Worm (Caenorhabditis elegans): ENCODE results near the gene K12H6.6.
A peak's percentile ranks its signal among the peaks of the same experiment; 100 is the strongest.

K12H6.6 gene

ce11 chrII:2859315-2859714 lies 28.3 kb upstream of the K12H6.6 start:
- TF ChIP-seq jun-1 (tag; optimal IDR thresholded peaks at IDR 0.05): no peak
- no peak for TF ChIP-seq egl-27 (tag; optimal IDR thresholded peaks at IDR 0.05)

- no peak for TF ChIP-seq ceh-28 (tag; optimal IDR thresholded peaks at IDR 0.05)
- TF ChIP-seq jun-1 (tag; optimal IDR thresholded peaks at IDR 0.05): no peak
- TF ChIP-seq zag-1 (tag; optimal IDR thresholded peaks at IDR 0.05): no peak
- no peak for TF ChIP-seq nhr-76 (tag; optimal IDR thresholded peaks at IDR 0.05)
- TF ChIP-seq aly-2 (tag; optimal IDR thresholded peaks at IDR 0.05): no peak
- TF ChIP-seq ceh-9 (tag; optimal IDR thresholded peaks at IDR 0.05): no peak
Measured at ce11 chrII:2858851-2859250, 27.8 kb upstream of the K12H6.6 start.

DNA sequence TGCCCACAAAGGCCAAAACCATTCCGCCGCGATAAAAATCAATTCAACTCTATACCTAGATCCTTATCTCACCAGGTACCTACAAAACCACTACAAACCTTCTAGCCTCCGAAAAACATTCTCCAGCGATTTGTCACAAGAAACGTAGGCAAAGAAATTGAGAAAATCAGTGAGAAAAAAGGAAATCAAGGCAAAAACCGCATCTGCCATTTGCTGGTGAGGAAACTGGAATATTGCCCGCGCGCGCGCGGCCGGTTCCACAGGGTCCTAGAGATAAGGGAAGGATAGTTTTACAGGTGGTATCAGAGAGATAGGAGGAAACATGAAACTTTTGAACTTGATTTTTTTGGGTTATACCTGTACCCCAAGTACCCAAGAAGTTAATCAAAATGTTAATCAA lies 26.5 kb upstream of the K12H6.6 start:
- TF ChIP-seq elt-3 (tag; optimal IDR thresholded peaks at IDR 0.05) (peak in 2 of 3 experiments; percentile 70 to 95), nhr-25 (tag; optimal IDR thresholded peaks at IDR 0.05) (peak; percentile 49), elt-1 (tag; optimal IDR thresholded peaks at IDR 0.05) (peak; percentile 81), nhr-43 (tag; optimal IDR thresholded peaks at IDR 0.05; ENCODE audit: poor library complexity, severe bottlenecking) (peak; percentile 63), unc-39 (tag; optimal IDR thresholded peaks at IDR 0.05) (no peak)

ce11 chrII:2856114-2856513 lies 25.1 kb upstream of the K12H6.6 start:
- no peak for TF ChIP-seq ceh-9 (tag; optimal IDR thresholded peaks at IDR 0.05)
- no peak for TF ChIP-seq pqm-1 (tag; optimal IDR thresholded peaks at IDR 0.05)
- no peak for TF ChIP-seq ama-1 (optimal IDR thresholded peaks at IDR 0.05)
- TF ChIP-seq mml-1 (tag; optimal IDR thresholded peaks at IDR 0.05): no peak
- TF ChIP-seq nhr-43 (tag; optimal IDR thresholded peaks at IDR 0.05; ENCODE audit: poor library complexity, severe bottlenecking): peak; percentile 22
- no peak for TF ChIP-seq fkh-2 (tag; optimal IDR thresholded peaks at IDR 0.05)
- TF ChIP-seq lin-15B (tag; optimal IDR thresholded peaks at IDR 0.05): no peak
- TF ChIP-seq R02D3.7 (tag; optimal IDR thresholded peaks at IDR 0.05): no peak
- peak in 1 of 3 experiments; percentile 9 for TF ChIP-seq elt-3 (tag; optimal IDR thresholded peaks at IDR 0.05)
- no peak for TF ChIP-seq nhr-77 (tag; optimal IDR thresholded peaks at IDR 0.05)
- no peak for TF ChIP-seq sea-2 (GFP tag; optimal IDR thresholded peaks at IDR 0.05)
- TF ChIP-seq nfya-1 (tag; optimal IDR thresholded peaks at IDR 0.05; ENCODE audit: insufficient read depth): no peak
- no peak for TF ChIP-seq fkh-10 (GFP tag; optimal IDR thresholded peaks at IDR 0.05)
- TF ChIP-seq zag-1 (tag; optimal IDR thresholded peaks at IDR 0.05): no peak
- TF ChIP-seq nhr-25 (tag; optimal IDR thresholded peaks at IDR 0.05): no peak
- peak; percentile 13 for TF ChIP-seq nhr-23 (tag; optimal IDR thresholded peaks at IDR 0.05)
- no peak for TF ChIP-seq ceh-16 (tag; optimal IDR thresholded peaks at IDR 0.05)
- no peak for TF ChIP-seq eor-1 (tag; optimal IDR thresholded peaks at IDR 0.05)

DNA sequence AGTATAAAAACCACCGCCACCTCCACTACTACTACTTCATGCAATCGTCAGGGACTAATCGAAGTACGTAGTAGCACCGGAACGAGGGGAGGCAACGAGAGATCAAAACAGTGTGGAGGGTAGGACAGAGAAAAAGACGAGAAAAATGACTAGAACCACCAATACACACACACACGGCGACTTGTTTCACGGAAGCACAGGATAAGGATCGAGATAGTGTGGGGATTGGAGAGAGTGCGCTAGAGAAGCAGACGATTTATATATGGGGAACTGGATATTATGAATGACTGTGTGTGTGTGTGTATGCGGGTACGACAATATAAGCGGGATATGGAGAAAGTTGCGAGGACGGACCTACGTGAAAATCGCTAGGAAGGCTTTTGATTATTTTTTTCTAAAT lies 23.8 kb upstream of the K12H6.6 start:
- TF ChIP-seq mdl-1 (tag; optimal IDR thresholded peaks at IDR 0.05): no peak
- no peak for TF ChIP-seq ztf-11 (tag; optimal IDR thresholded peaks at IDR 0.05)
- peak; percentile 58 for TF ChIP-seq nhr-43 (tag; optimal IDR thresholded peaks at IDR 0.05; ENCODE audit: poor library complexity, severe bottlenecking)
- no peak for TF ChIP-seq lin-39 (tag; optimal IDR thresholded peaks at IDR 0.05)
- TF ChIP-seq ceh-28 (tag; optimal IDR thresholded peaks at IDR 0.05): no peak
- TF ChIP-seq aly-2 (tag; optimal IDR thresholded peaks at IDR 0.05): no peak
- no peak for TF ChIP-seq elt-3 (tag; optimal IDR thresholded peaks at IDR 0.05)
- no peak for TF ChIP-seq ceh-9 (tag; optimal IDR thresholded peaks at IDR 0.05)
- no peak for TF ChIP-seq mml-1 (tag; optimal IDR thresholded peaks at IDR 0.05)
- no peak for TF ChIP-seq ZK546.5 (tag; optimal IDR thresholded peaks at IDR 0.05)
- peak; percentile 14 for TF ChIP-seq hmg-11 (tag; optimal IDR thresholded peaks at IDR 0.05)
- peak; percentile 54 for TF ChIP-seq nhr-25 (tag; optimal IDR thresholded peaks at IDR 0.05)
- peak; percentile 43 for TF ChIP-seq ama-1 (optimal IDR thresholded peaks at IDR 0.05)
- TF ChIP-seq nhr-237 (tag; optimal IDR thresholded peaks at IDR 0.05): no peak
- no peak for TF ChIP-seq unc-39 (tag; optimal IDR thresholded peaks at IDR 0.05)
- TF ChIP-seq eor-1 (tag; optimal IDR thresholded peaks at IDR 0.05): no peak
- TF ChIP-seq ztf-4 (tag; optimal IDR thresholded peaks at IDR 0.05): no peak
- no peak for TF ChIP-seq ceh-82 (tag; optimal IDR thresholded peaks at IDR 0.05)
- no peak for TF ChIP-seq tbx-2 (tag; optimal IDR thresholded peaks at IDR 0.05)
- TF ChIP-seq nhr-23 (tag; optimal IDR thresholded peaks at IDR 0.05): peak; percentile 64
- no peak for TF ChIP-seq nhr-76 (tag; optimal IDR thresholded peaks at IDR 0.05)
